Fruit fly (Drosophila melanogaster): Measurements from ENCODE around the gene CG14551.

The CG14551 gene

DNA sequence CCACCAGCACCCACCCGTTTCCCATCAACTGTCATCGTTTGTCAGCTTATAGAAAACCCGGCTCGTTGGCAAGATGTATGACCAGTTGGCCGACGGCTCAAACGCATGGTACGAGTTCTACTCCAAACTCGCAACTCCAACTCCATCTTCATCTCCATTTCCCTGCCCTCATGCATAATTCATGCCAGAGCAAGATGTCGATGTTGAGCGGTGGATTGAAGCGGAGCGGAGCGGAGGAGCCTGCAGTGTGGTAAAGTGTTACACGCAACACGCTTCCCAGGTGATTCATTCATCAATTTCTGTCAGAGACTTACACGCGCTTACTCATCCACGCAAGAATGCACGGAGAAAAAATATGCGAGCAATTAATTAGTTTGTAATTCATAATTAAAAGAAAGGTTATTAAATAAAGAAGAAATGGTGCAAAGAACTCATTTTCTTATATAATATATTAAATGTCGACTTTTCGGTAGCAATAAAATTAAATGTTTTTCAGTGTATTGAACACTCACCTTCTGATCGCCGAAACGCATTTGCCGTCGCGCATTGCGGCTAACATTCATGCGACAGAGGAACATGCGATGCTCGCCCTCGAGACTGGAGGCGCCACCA lies 18.7 kb upstream of the CG14551 start (continued):
- peak; percentile 73 for TF ChIP-seq CG6254 (GFP tag; optimal IDR thresholded peaks at IDR 0.05)
- no peak for TF ChIP-seq CG34224 (GFP tag; IDR thresholded peaks at IDR 0.05; ENCODE audit: partially characterized antibody)
- TF ChIP-seq ap (GFP tag; IDR thresholded peaks at IDR 0.05): 0 out of 2 replicates have a peak, but pooled peaks have one; percentile 18
- TF ChIP-seq Bteb2 (GFP tag; optimal IDR thresholded peaks at IDR 0.05): no peak
- peak; percentile 31 to 84 for TF ChIP-seq bsh (GFP tag; optimal IDR thresholded peaks at IDR 0.05)
- no peak for TF ChIP-seq zfh2 (GFP tag; optimal IDR thresholded peaks at IDR 0.05)
- peak; percentile 65 for TF ChIP-seq CG10267 (tag; optimal IDR thresholded peaks at IDR 0.05)
- TF ChIP-seq nerfin-2 (GFP tag; IDR thresholded peaks at IDR 0.05; ENCODE audit: partially characterized antibody): no peak
- peak; percentile 29; the same call in 1 of the 3 replicates for TF ChIP-seq H15 (GFP tag; IDR thresholded peaks at IDR 0.05)
- TF ChIP-seq Hmr (GFP tag; optimal IDR thresholded peaks at IDR 0.05): no peak
- TF ChIP-seq CG8089 (GFP tag; optimal IDR thresholded peaks at IDR 0.05): no peak
- TF ChIP-seq cad (GFP tag; optimal IDR thresholded peaks at IDR 0.05): no peak
- TF ChIP-seq Sin3A (optimal IDR thresholded peaks at IDR 0.05): no peak
- TF ChIP-seq CG30403 (GFP tag; optimal IDR thresholded peaks at IDR 0.05): peak; percentile 50
- peak; percentile 70 for TF ChIP-seq CG12391 (tag; optimal IDR thresholded peaks at IDR 0.05)
- no peak for TF ChIP-seq CG3726 (GFP tag; IDR thresholded peaks at IDR 0.05)
- TF ChIP-seq caup (GFP tag; optimal IDR thresholded peaks at IDR 0.05; ENCODE audit: severe bottlenecking): no peak
- peak; percentile 69 for TF ChIP-seq CG9727 (GFP tag; optimal IDR thresholded peaks at IDR 0.05)
- TF ChIP-seq CG30431 (GFP tag; optimal IDR thresholded peaks at IDR 0.05): peak; percentile 2
- no peak for TF ChIP-seq B-H2 (GFP tag; optimal IDR thresholded peaks at IDR 0.05)
- peak; percentile 90 for TF ChIP-seq sens (GFP tag)
- TF ChIP-seq disco-r (GFP tag; optimal IDR thresholded peaks at IDR 0.05): no peak
- TF ChIP-seq cg (GFP tag; optimal IDR thresholded peaks at IDR 0.05): no peak
- no peak for TF ChIP-seq knrl (GFP tag; IDR thresholded peaks at IDR 0.05; ENCODE audit: partially characterized antibody)
- no peak for TF ChIP-seq kah (GFP tag; optimal IDR thresholded peaks at IDR 0.05)
- TF ChIP-seq Med (GFP tag): no peak
- no peak for TF ChIP-seq ab (GFP tag; optimal IDR thresholded peaks at IDR 0.05)
- TF ChIP-seq CG7786 (GFP tag; optimal IDR thresholded peaks at IDR 0.05): no peak
- peak; percentile 60; the same call in 2 of the 3 replicates for TF ChIP-seq CG17361 (GFP tag; IDR thresholded peaks at IDR 0.05)
- peak; percentile 44 for TF ChIP-seq CG13775 (GFP tag; optimal IDR thresholded peaks at IDR 0.05)
- TF ChIP-seq HLH3B (GFP tag; IDR thresholded peaks at IDR 0.05): peak; percentile 63
- TF ChIP-seq grn (GFP tag; optimal IDR thresholded peaks at IDR 0.05): no peak
- peak; percentile 79 for TF ChIP-seq CG10979 (tag; optimal IDR thresholded peaks at IDR 0.05)
- TF ChIP-seq CG2678 (tag; optimal IDR thresholded peaks at IDR 0.05): no peak
- peak; percentile 50 for TF ChIP-seq Asciz (GFP tag; optimal IDR thresholded peaks at IDR 0.05)
- no peak for TF ChIP-seq Antp (GFP tag; optimal IDR thresholded peaks at IDR 0.05)
- TF ChIP-seq bab2 (GFP tag; optimal IDR thresholded peaks at IDR 0.05): peak; percentile 9
- TF ChIP-seq nmo (GFP tag; optimal IDR thresholded peaks at IDR 0.05): peak; percentile 73
- no peak for TF ChIP-seq Ets65A (GFP tag)
- no peak for TF ChIP-seq pnt (GFP tag; optimal IDR thresholded peaks at IDR 0.05)
- TF ChIP-seq az2 (GFP tag; optimal IDR thresholded peaks at IDR 0.05): peak; percentile 52
- TF ChIP-seq Sox100B (GFP tag; optimal IDR thresholded peaks at IDR 0.05): peak; percentile 56
- peak; percentile 35; the same call in 1 of the 2 replicates for TF ChIP-seq CG10959 (GFP tag; IDR thresholded peaks at IDR 0.05)
- no peak for TF ChIP-seq repo (GFP tag; optimal IDR thresholded peaks at IDR 0.05)
- TF ChIP-seq hbn (GFP tag; IDR thresholded peaks at IDR 0.05; ENCODE audit: partially characterized antibody): no peak
- TF ChIP-seq mam (GFP tag; optimal IDR thresholded peaks at IDR 0.05): no peak
- TF ChIP-seq gem (tag; optimal IDR thresholded peaks at IDR 0.05): peak; percentile 78
- TF ChIP-seq Dip3 (GFP tag; optimal IDR thresholded peaks at IDR 0.05): no peak
- no peak for TF ChIP-seq CG13894 (tag; optimal IDR thresholded peaks at IDR 0.05)
- TF ChIP-seq Side (GFP tag; optimal IDR thresholded peaks at IDR 0.05): no peak

Data from whole organism, embryonic.